Fruit fly (Drosophila melanogaster): ENCODE data around the gene CG13293.

DNA sequence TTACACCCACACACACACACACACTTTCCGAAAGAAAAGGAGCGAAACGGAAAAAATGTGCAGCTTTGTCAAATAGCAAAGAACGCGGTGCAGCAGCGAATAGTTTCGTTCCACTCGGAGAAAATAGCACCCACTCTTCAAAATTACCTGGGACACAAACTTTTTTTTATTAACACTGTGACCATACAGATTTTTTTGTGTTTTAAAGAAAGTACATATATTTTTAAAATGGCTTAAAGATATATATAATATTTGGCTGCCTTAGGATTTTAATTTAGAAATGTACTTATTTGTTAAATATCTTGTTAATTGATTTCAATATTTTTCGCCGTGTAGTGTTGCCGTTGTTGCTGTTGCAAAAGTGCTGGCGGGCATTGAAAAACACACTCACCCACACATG is 1.8 kb downstream of the CG13293 start:
- TF ChIP-seq psq (optimal IDR thresholded peaks at IDR 0.05): no peak
- no peak for TF ChIP-seq ttk (optimal IDR thresholded peaks at IDR 0.05)
- TF ChIP-seq Sin3A (optimal IDR thresholded peaks at IDR 0.05): no peak
- no peak for TF ChIP-seq insv (optimal IDR thresholded peaks at IDR 0.05)

Measured in Kc167 (cell line).